Worm (Caenorhabditis elegans) whole organism, L4/young adult: ENCODE data around the gene B0238.12.

Experiments
- W03F9.2 ChIP-seq: fragments of 150-350 bp; optimal IDR thresholded peaks from 2 replicates; lab custom pipeline; 2014; ENCODE audit warnings: missing biosample characterization, missing genetic modification characterization
- dao-5 ChIP-seq: sonication (generic microtip); optimal IDR thresholded peaks from 2 replicates; lab custom pipeline; 2016; ENCODE audit warnings: missing genotype, missing genetic modification characterization, moderate library complexity, missing compliant biosample characterization
- him-1 ChIP-seq: sonication (generic microtip); optimal IDR thresholded peaks from 2 replicates; lab custom pipeline; 2016; ENCODE audit warnings: missing genotype, missing genetic modification reagents, missing genetic modification characterization, missing compliant biosample characterization

Gene B0238.12

DNA sequence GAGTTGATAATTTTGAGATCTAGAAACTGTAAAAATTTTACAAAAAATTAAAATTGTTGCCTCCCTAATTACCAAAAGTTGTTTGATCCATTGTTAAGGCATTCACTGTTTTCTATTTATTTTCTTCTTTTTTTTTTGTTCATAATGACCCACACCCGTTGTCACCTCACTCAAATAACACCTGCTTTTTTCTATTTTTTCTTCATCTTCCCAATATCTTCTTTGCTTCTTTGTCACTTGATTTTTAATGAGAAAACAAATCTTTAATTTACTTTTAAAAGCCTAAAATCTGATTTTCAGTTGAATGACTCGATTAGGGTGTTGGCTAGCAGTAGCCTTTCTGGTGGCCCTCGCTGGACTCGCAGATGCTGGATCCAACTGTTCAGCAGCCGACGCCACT, 37.7 kb downstream of the B0238.12 start, which contains the start of gene ncx-2:
ncx-2 (plus strand) TSS at position 301 of the 400 bp plus-strand sequence.
- TF ChIP-seq dao-5 (tag; lab: Kevin White, UChicago), result no peak
- TF ChIP-seq him-1 (tag; lab: Kevin White, UChicago), result no peak
- TF ChIP-seq W03F9.2 (tag; lab: Kevin White, UChicago), result no peak

DNA sequence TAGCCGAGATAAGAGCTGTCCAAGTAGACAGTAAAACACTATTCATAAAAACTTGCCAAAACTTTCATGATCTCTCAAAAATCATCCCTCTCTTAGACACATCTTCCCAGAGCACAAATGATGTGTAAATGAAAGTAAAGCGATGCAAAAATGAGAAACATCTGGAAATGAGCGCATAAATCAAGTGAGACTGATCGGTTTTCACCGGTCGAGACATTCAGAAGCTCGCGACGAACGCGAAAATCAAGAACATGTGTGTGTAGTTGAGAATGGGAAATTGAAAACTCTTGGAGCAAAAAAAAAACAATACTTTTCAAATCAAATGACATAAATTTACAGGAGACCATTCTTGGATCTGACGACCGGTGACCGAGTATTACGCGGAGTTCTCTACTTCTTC, 38.7 kb downstream of the B0238.12 start:
- TF ChIP-seq him-1 (tag; lab: Kevin White, UChicago), result no peak
- TF ChIP-seq dao-5 (tag; lab: Kevin White, UChicago), result no peak
- TF ChIP-seq W03F9.2 (tag; lab: Kevin White, UChicago), result no peak

DNA sequence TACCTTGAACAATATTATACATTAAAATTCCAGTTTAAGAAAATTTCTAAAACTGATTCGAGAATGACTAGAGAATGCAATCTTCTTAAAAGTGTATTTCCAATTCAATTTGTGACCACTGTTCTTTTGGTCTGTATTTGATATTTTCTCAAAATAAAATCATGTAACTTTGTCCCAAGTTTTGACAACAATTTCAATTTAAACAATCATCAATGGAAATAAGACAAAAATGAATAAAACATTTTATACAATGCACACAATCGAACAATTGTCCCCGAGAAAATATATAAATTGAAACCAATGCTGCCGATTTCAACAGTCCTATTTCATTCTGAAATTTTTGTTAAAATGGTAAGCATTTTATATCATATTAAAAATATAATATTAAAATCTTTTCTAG, 46.0 kb downstream of the B0238.12 start, which contains the start of gene C10G8.4:
C10G8.4 (plus strand) TSS at position 301 of the 400 bp plus-strand sequence.
- TF ChIP-seq dao-5 (tag; lab: Kevin White, UChicago) (no peak), W03F9.2 (tag; lab: Kevin White, UChicago) (no peak), him-1 (tag; lab: Kevin White, UChicago) (no peak)

DNA sequence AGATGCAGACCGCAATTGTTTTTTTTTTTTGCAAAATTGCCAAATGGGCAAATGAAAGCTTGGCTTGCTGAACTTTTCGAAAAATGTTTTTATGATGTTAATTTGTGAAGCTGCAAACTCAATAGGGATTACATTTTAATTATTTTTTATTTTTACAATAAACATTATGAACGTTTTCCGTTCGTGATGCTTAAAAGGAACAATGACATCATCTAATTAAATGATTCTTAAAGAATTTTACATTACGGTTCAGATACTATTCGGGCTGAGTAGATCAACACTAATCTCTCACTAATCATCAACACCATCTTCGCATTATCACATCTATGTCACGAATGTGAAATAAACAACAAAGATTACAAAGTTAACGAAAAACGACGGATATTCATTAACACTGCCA, 46.8 kb downstream of the B0238.12 start, which contains the start of gene C10G8.3:
C10G8.3 (plus strand) TSS at position 301 of the 400 bp plus-strand sequence.
- TF ChIP-seq him-1 (tag; lab: Kevin White, UChicago), result no peak
- TF ChIP-seq W03F9.2 (tag; lab: Kevin White, UChicago), result no peak
- TF ChIP-seq dao-5 (tag; lab: Kevin White, UChicago), result no peak

DNA sequence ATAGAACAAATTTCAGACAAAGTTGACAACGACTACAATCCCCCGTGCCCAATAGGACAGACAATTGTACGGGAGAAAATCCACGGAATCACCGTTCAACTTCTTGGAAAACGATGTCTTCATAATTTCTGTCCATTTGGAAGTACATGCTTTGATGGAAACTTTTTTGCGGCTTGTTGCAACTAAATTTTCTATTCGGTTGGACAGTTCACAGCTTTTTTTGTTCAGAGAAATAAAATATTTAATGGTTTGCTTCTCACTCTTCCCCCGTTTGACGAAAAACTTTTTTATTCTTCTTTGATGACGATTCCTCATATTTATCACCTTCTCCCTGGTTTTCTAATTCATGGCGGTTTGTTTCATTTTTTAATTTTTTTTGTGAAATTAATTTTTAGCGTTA, 48.5 kb downstream of the B0238.12 start, which contains the start of gene C10G8.2:
C10G8.2 (plus strand) TSS at position 301 of the 400 bp plus-strand sequence.
- TF ChIP-seq dao-5 (tag; lab: Kevin White, UChicago), result no peak
- TF ChIP-seq W03F9.2 (tag; lab: Kevin White, UChicago), result no peak
- no peak for TF ChIP-seq him-1 (tag; lab: Kevin White, UChicago)

DNA sequence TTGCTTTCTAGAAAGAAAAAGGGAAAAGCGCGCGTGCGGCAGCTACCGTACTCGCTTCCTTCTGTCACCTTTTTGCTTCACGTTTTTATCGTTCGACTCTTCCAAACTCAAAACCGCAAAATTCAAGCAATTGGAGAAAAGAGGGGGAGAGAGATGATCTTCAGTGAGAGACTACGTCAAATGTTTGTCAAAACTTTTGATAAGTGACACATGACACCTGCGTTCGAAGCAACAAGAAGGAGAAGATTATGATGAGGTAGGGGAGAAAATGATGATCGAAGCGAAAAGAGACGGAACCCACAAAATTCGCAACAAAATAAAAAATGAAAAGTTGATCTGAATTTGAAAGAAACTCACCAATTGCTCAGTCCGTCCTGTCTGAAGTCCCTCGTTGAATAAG, 52.7 kb downstream of the B0238.12 start:
- TF ChIP-seq dao-5 (tag; lab: Kevin White, UChicago) (no peak), him-1 (tag; lab: Kevin White, UChicago) (no peak), W03F9.2 (tag; lab: Kevin White, UChicago) (no peak)
